Fruit fly (Drosophila melanogaster): ENCODE data around the gene GstD1.

The GstD1 gene

dm6 chr3R:12379249-12379648 lies 10.2 kb upstream of the GstD1 start:
- TF ChIP-seq tj (GFP tag; optimal IDR thresholded peaks at IDR 0.05), result no peak
- no peak for TF ChIP-seq Hr96 (GFP tag; optimal IDR thresholded peaks at IDR 0.05)
- TF ChIP-seq pad (GFP tag; optimal IDR thresholded peaks at IDR 0.05), result no peak
- no peak for TF ChIP-seq ovo (GFP tag; optimal IDR thresholded peaks at IDR 0.05)
- TF ChIP-seq CG7045 (GFP tag; optimal IDR thresholded peaks at IDR 0.05), result no peak
- TF ChIP-seq CG12768 (GFP tag; optimal IDR thresholded peaks at IDR 0.05), result no peak
- TF ChIP-seq cnc (optimal IDR thresholded peaks at IDR 0.05), result no peak
- no peak for TF ChIP-seq Clk (GFP tag; optimal IDR thresholded peaks at IDR 0.05)

- TF ChIP-seq Crg-1 (GFP tag; optimal IDR thresholded peaks at IDR 0.05) (no peak), Hr96 (GFP tag; optimal IDR thresholded peaks at IDR 0.05) (no peak), CG14711 (tag; optimal IDR thresholded peaks at IDR 0.05) (no peak), toe (GFP tag; optimal IDR thresholded peaks at IDR 0.05) (no peak), kay (GFP tag; ENCODE audit: borderline replicate concordance) (peak; percentile 18), bab1 (GFP tag; optimal IDR thresholded peaks at IDR 0.05) (no peak)
Observed at dm6 chr3R:12378200-12378599, 9.1 kb upstream of the GstD1 start, which contains the start of gene GstD7. TSS of gene GstD7 (plus strand) at chr3R:12378500.

dm6 chr3R:12376828-12377227 lies 7.8 kb upstream of the GstD1 start, which contains the start of gene GstD6:
TSS of gene GstD6 (plus strand) at chr3R:12377128.
- TF ChIP-seq CG7045 (GFP tag; optimal IDR thresholded peaks at IDR 0.05), result no peak
- no peak for TF ChIP-seq CG1620 (GFP tag; optimal IDR thresholded peaks at IDR 0.05)
- no peak for TF ChIP-seq Hr96 (GFP tag; optimal IDR thresholded peaks at IDR 0.05)
- no peak for TF ChIP-seq ovo (GFP tag; optimal IDR thresholded peaks at IDR 0.05)
- TF ChIP-seq Crg-1 (GFP tag; optimal IDR thresholded peaks at IDR 0.05), result no peak
- TF ChIP-seq Clk (GFP tag; optimal IDR thresholded peaks at IDR 0.05), result no peak
- no peak for TF ChIP-seq cic (GFP tag; optimal IDR thresholded peaks at IDR 0.05)
- TF ChIP-seq CG12768 (GFP tag; optimal IDR thresholded peaks at IDR 0.05), result no peak
- TF ChIP-seq CG33017 (tag; optimal IDR thresholded peaks at IDR 0.05), result no peak
- no peak for TF ChIP-seq pad (GFP tag; optimal IDR thresholded peaks at IDR 0.05)
- TF ChIP-seq bab1 (GFP tag; optimal IDR thresholded peaks at IDR 0.05), result no peak
- no peak for TF ChIP-seq kay (GFP tag; ENCODE audit: borderline replicate concordance)
- TF ChIP-seq toe (GFP tag; optimal IDR thresholded peaks at IDR 0.05), result no peak
- TF ChIP-seq CG14711 (tag; optimal IDR thresholded peaks at IDR 0.05), result no peak
- TF ChIP-seq CG11617 (GFP tag; optimal IDR thresholded peaks at IDR 0.05), result no peak
- TF ChIP-seq CG5204 (GFP tag; optimal IDR thresholded peaks at IDR 0.05), result no peak
- TF ChIP-seq cnc (optimal IDR thresholded peaks at IDR 0.05), result no peak

dm6 chr3R:12375258-12375783 lies 6.3 kb upstream of the GstD1 start, which contains the start of gene GstD5:
TSS of gene GstD5 (plus strand) at chr3R:12375733.
- TF ChIP-seq CG7045 (GFP tag; optimal IDR thresholded peaks at IDR 0.05) (no peak), kay (GFP tag; ENCODE audit: borderline replicate concordance) (no peak), CG33017 (tag; optimal IDR thresholded peaks at IDR 0.05) (no peak)

dm6 chr3R:12373800-12374199 lies 4.7 kb upstream of the GstD1 start, which contains the start of gene GstD4:
TSS of gene GstD4 (plus strand) at chr3R:12374100.
- no peak for TF ChIP-seq kay (GFP tag; ENCODE audit: borderline replicate concordance)
- TF ChIP-seq cic (GFP tag; optimal IDR thresholded peaks at IDR 0.05), result no peak
- TF ChIP-seq CG7101 (tag; optimal IDR thresholded peaks at IDR 0.05), result no peak
- no peak for TF ChIP-seq toe (GFP tag; optimal IDR thresholded peaks at IDR 0.05)
- no peak for TF ChIP-seq tj (GFP tag; optimal IDR thresholded peaks at IDR 0.05)
- no peak for TF ChIP-seq CG5204 (GFP tag; optimal IDR thresholded peaks at IDR 0.05)
- TF ChIP-seq bab1 (GFP tag; optimal IDR thresholded peaks at IDR 0.05), result no peak
- no peak for TF ChIP-seq pad (GFP tag; optimal IDR thresholded peaks at IDR 0.05)
- no peak for TF ChIP-seq CG11617 (GFP tag; optimal IDR thresholded peaks at IDR 0.05)
- TF ChIP-seq CG14711 (tag; optimal IDR thresholded peaks at IDR 0.05), result no peak
- no peak for TF ChIP-seq Mnt (GFP tag; optimal IDR thresholded peaks at IDR 0.05)

dm6 chr3R:12372800-12373199 lies 3.7 kb upstream of the GstD1 start, which contains the start of gene GstD3:
TSS of gene GstD3 (plus strand) at chr3R:12373068.
- TF ChIP-seq Hr96 (GFP tag; optimal IDR thresholded peaks at IDR 0.05) (no peak), pad (GFP tag; optimal IDR thresholded peaks at IDR 0.05) (no peak), CG1620 (GFP tag; optimal IDR thresholded peaks at IDR 0.05) (no peak), ovo (GFP tag; optimal IDR thresholded peaks at IDR 0.05) (no peak), CG12768 (GFP tag; optimal IDR thresholded peaks at IDR 0.05) (no peak), kay (GFP tag; ENCODE audit: borderline replicate concordance) (peak; percentile 50), tj (GFP tag; optimal IDR thresholded peaks at IDR 0.05) (no peak), toe (GFP tag; optimal IDR thresholded peaks at IDR 0.05) (no peak), CG7045 (GFP tag; optimal IDR thresholded peaks at IDR 0.05) (no peak)

dm6 chr3R:12371671-12372070 lies 2.6 kb upstream of the GstD1 start, which contains the start of gene GstD2:
TSS of gene GstD2 (plus strand) at chr3R:12371971.
- TF ChIP-seq CG1620 (GFP tag; optimal IDR thresholded peaks at IDR 0.05) (no peak), CG11617 (GFP tag; optimal IDR thresholded peaks at IDR 0.05) (no peak), cnc (optimal IDR thresholded peaks at IDR 0.05) (peak in 1 of 2 experiments; percentile 48), cic (GFP tag; optimal IDR thresholded peaks at IDR 0.05) (no peak), toe (GFP tag; optimal IDR thresholded peaks at IDR 0.05) (no peak), bab1 (GFP tag; optimal IDR thresholded peaks at IDR 0.05) (no peak), CG5204 (GFP tag; optimal IDR thresholded peaks at IDR 0.05) (no peak), CG12768 (GFP tag; optimal IDR thresholded peaks at IDR 0.05) (no peak)
